Fruit fly (Drosophila melanogaster): ENCODE measurements around the gene ScpX.

The ScpX gene

dm6 chr2L:18830587-18831528 is at the start of gene ScpX, which contains the start of gene CG17597 (continued):
- peak; percentile 11 for TF ChIP-seq CG8632 (GFP tag; optimal IDR thresholded peaks at IDR 0.05)
- TF ChIP-seq CG31627 (GFP tag; optimal IDR thresholded peaks at IDR 0.05): peak; percentile 74
- peak; percentile 22 for TF ChIP-seq vri (GFP tag; optimal IDR thresholded peaks at IDR 0.05)
- peak; percentile 67 for TF ChIP-seq Met (GFP tag; optimal IDR thresholded peaks at IDR 0.05)
- peak; percentile 17 for TF ChIP-seq CG6276 (GFP tag; optimal IDR thresholded peaks at IDR 0.05)
- TF ChIP-seq Lpt (GFP tag; optimal IDR thresholded peaks at IDR 0.05): no peak
- TF ChIP-seq ss (GFP tag; optimal IDR thresholded peaks at IDR 0.05): peak; percentile 54 to 59
- no peak for TF ChIP-seq fd85E (GFP tag; optimal IDR thresholded peaks at IDR 0.05)
- TF ChIP-seq Sox102F (GFP tag; optimal IDR thresholded peaks at IDR 0.05): peak; percentile 57
- TF ChIP-seq CG10631 (GFP tag; optimal IDR thresholded peaks at IDR 0.05): peak; percentile 78

- no peak for TF ChIP-seq CG8319 (GFP tag; optimal IDR thresholded peaks at IDR 0.05)
- TF ChIP-seq CG8632 (GFP tag; optimal IDR thresholded peaks at IDR 0.05): no peak
- TF ChIP-seq CG11762 (GFP tag; optimal IDR thresholded peaks at IDR 0.05; ENCODE audit: insufficient read depth): no peak
- TF ChIP-seq svp (GFP tag): no peak
- no peak for TF ChIP-seq ss (GFP tag; optimal IDR thresholded peaks at IDR 0.05)
- TF ChIP-seq spab (GFP tag; optimal IDR thresholded peaks at IDR 0.05): no peak
- TF ChIP-seq Sox102F (GFP tag; optimal IDR thresholded peaks at IDR 0.05): no peak
- no peak for TF ChIP-seq Hr39 (GFP tag; optimal IDR thresholded peaks at IDR 0.05)
- TF ChIP-seq esn (GFP tag; optimal IDR thresholded peaks at IDR 0.05): no peak
- no peak for TF ChIP-seq CG8119 (GFP tag; IDR thresholded peaks at IDR 0.05)
- TF ChIP-seq CG32006 (GFP tag; optimal IDR thresholded peaks at IDR 0.05): no peak
- no peak for TF ChIP-seq Sox14 (GFP tag; optimal IDR thresholded peaks at IDR 0.05)
Observed at dm6 chr2L:18782212-18782825, 48.7 kb upstream of the ScpX start.

- TF ChIP-seq Met (GFP tag; optimal IDR thresholded peaks at IDR 0.05): no peak
- peak; percentile 11 for TF ChIP-seq fkh (GFP tag; optimal IDR thresholded peaks at IDR 0.05)
- no peak for TF ChIP-seq fd59A (GFP tag; optimal IDR thresholded peaks at IDR 0.05)
Observed at dm6 chr2L:18782936-18783335, 48.1 kb upstream of the ScpX start.

dm6 chr2L:18783357-18784040 is 47.5 kb upstream of the ScpX start:
- no peak for TF ChIP-seq Hr4 (GFP tag; optimal IDR thresholded peaks at IDR 0.05)
- TF ChIP-seq Eip93F (GFP tag; optimal IDR thresholded peaks at IDR 0.05): no peak
- TF ChIP-seq CG7368 (GFP tag; optimal IDR thresholded peaks at IDR 0.05): peak; percentile 17

- TF ChIP-seq fkh (GFP tag; optimal IDR thresholded peaks at IDR 0.05) (peak; percentile 34), CG6276 (GFP tag; optimal IDR thresholded peaks at IDR 0.05) (no peak)
Observed at dm6 chr2L:18785026-18785600, 45.9 kb upstream of the ScpX start.

- TF ChIP-seq Hr38 (GFP tag; optimal IDR thresholded peaks at IDR 0.05): no peak
Observed at dm6 chr2L:18787415-18787989, 43.5 kb upstream of the ScpX start.

Measured in whole organism, prepupa.